Fruit fly (Drosophila melanogaster): Measurements from ENCODE around the gene CG3769.
A peak's percentile ranks its signal among the peaks of the same experiment; 100 is the strongest.

Gene CG3769

DNA sequence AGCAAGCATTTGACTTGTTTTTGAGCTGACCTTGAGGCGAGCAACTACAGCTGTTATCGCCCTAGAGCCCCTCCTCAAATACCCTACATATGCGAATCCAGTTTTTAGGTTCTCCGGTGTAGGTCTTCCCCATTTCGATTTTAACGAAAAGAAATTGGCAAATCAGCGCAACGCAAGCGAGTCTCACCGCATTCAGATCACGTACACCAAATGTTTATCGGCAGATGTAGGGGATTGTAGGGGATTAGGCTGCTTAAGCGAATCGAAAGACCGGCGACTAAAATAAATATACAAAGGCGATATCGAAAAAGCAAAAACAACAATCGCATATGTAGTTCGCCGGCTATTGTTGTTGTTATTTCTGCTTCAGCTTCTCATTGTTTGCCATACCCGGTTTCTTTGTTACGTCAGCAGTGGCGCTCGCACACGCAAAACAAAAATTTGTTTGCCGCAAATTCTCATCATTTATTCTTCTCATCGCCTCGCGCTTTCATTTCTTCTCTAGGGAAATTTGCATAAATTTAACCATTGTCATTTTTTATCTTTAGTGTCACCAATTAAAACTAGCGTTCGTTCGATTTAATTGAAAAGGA lies 47.1 kb upstream of the CG3769 start (continued):
- no peak for TF ChIP-seq CG14860 (GFP tag; IDR thresholded peaks at IDR 0.05; ENCODE audit: partially characterized antibody)
- TF ChIP-seq Dad (GFP tag; optimal IDR thresholded peaks at IDR 0.05) = peak; percentile 42
- peak; percentile 85 for TF ChIP-seq lab (GFP tag; optimal IDR thresholded peaks at IDR 0.05)
- TF ChIP-seq CG1529 (GFP tag; optimal IDR thresholded peaks at IDR 0.05) = no peak
- TF ChIP-seq Awh (GFP tag; IDR thresholded peaks at IDR 0.05) = no peak
- no peak for TF ChIP-seq Tbp (GFP tag; optimal IDR thresholded peaks at IDR 0.05)
- TF ChIP-seq Mes4 (GFP tag; optimal IDR thresholded peaks at IDR 0.05) = peak; percentile 45
- TF ChIP-seq tgo (GFP tag; IDR thresholded peaks at IDR 0.05) = peak; percentile 63; the same call in 2 of the 3 replicates
- no peak for TF ChIP-seq vnd (GFP tag; IDR thresholded peaks at IDR 0.05; ENCODE audit: partially characterized antibody)
- TF ChIP-seq CG13123 (GFP tag; optimal IDR thresholded peaks at IDR 0.05) = no peak
- TF ChIP-seq CG11696 (GFP tag; IDR thresholded peaks at IDR 0.05) = peak; percentile 65
- no peak for TF ChIP-seq crol (GFP tag; IDR thresholded peaks at IDR 0.05)
- peak; percentile 84 for TF ChIP-seq Atf6 (GFP tag; IDR thresholded peaks at IDR 0.05)
- peak; percentile 59 for TF ChIP-seq ems (GFP tag; optimal IDR thresholded peaks at IDR 0.05)
- peak; percentile 29 for TF ChIP-seq nau (GFP tag; optimal IDR thresholded peaks at IDR 0.05)
- peak; percentile 37; the same call in 1 of the 2 replicates for TF ChIP-seq MBD-R2 (GFP tag; IDR thresholded peaks at IDR 0.05)
- TF ChIP-seq wor (GFP tag; IDR thresholded peaks at IDR 0.05) = no peak
- peak; percentile 75 for TF ChIP-seq CG12071 (GFP tag; optimal IDR thresholded peaks at IDR 0.05)
- peak; percentile 69 for TF ChIP-seq gsb (GFP tag; IDR thresholded peaks at IDR 0.05)
- TF ChIP-seq CG10565 (GFP tag; optimal IDR thresholded peaks at IDR 0.05) = no peak
- TF ChIP-seq en (GFP tag; optimal IDR thresholded peaks at IDR 0.05) = no peak
- peak; percentile 29 for TF ChIP-seq NC2β (GFP tag; optimal IDR thresholded peaks at IDR 0.05)
- no peak for TF ChIP-seq run (tag; optimal IDR thresholded peaks at IDR 0.05)
- no peak; the same call in 1 of the 2 replicates for TF ChIP-seq chm (GFP tag; IDR thresholded peaks at IDR 0.05)
- TF ChIP-seq CG11723 (GFP tag; optimal IDR thresholded peaks at IDR 0.05) = peak; percentile 5
- peak; percentile 85 for TF ChIP-seq CG32532 (GFP tag; IDR thresholded peaks at IDR 0.05)
- no peak for TF ChIP-seq CG6654 (GFP tag; optimal IDR thresholded peaks at IDR 0.05)
- TF ChIP-seq Camta (GFP tag; optimal IDR thresholded peaks at IDR 0.05) = peak; percentile 48
- no peak for TF ChIP-seq Lhr (GFP tag; optimal IDR thresholded peaks at IDR 0.05)
- TF ChIP-seq CG7745 (tag; optimal IDR thresholded peaks at IDR 0.05) = no peak
- peak; percentile 81 for TF ChIP-seq Hmr (GFP tag; optimal IDR thresholded peaks at IDR 0.05)
- no peak for TF ChIP-seq hbn (GFP tag; IDR thresholded peaks at IDR 0.05; ENCODE audit: partially characterized antibody)
- peak; percentile 22 for TF ChIP-seq dmrt11E (tag; optimal IDR thresholded peaks at IDR 0.05)
- peak; percentile 19 for TF ChIP-seq Adf1 (GFP tag; IDR thresholded peaks at IDR 0.05)
- TF ChIP-seq CG2875 (GFP tag; optimal IDR thresholded peaks at IDR 0.05) = no peak
- no peak for TF ChIP-seq CG1832 (GFP tag; optimal IDR thresholded peaks at IDR 0.05)
- peak; percentile 61 for TF ChIP-seq Abd-B (GFP tag; optimal IDR thresholded peaks at IDR 0.05)
- 0 out of 2 replicates have a peak, but pooled peaks have one; percentile 35 for TF ChIP-seq toy (GFP tag; IDR thresholded peaks at IDR 0.05)
- TF ChIP-seq CG6175 (GFP tag; IDR thresholded peaks at IDR 0.05) = peak; percentile 51; the same call in 1 of the 3 replicates
- no peak for TF ChIP-seq CG10267 (tag; optimal IDR thresholded peaks at IDR 0.05)
- TF ChIP-seq CG14667 (GFP tag; IDR thresholded peaks at IDR 0.05) = peak; percentile 48; the same call in 1 of the 2 replicates
- TF ChIP-seq psq (GFP tag; optimal IDR thresholded peaks at IDR 0.05) = peak; percentile 28
- peak; percentile 66 for TF ChIP-seq fd3F (GFP tag; optimal IDR thresholded peaks at IDR 0.05)
- TF ChIP-seq otp (GFP tag; IDR thresholded peaks at IDR 0.05) = peak; percentile 64; the same call in 1 of the 3 replicates
- peak; percentile 38 for TF ChIP-seq dm (GFP tag; optimal IDR thresholded peaks at IDR 0.05)
- TF ChIP-seq ap (GFP tag; IDR thresholded peaks at IDR 0.05) = peak; percentile 66
- no peak for TF ChIP-seq gsb-n (tag; optimal IDR thresholded peaks at IDR 0.05)
- 0 out of 3 replicates have a peak, but pooled peaks have one; percentile 20 for TF ChIP-seq CG11560 (tag; IDR thresholded peaks at IDR 0.05)
- TF ChIP-seq CoRest (tag; optimal IDR thresholded peaks at IDR 0.05) = peak; percentile 62
- 0 out of 2 replicates have a peak, but pooled peaks have one; percentile 7 for TF ChIP-seq peb (GFP tag; IDR thresholded peaks at IDR 0.05)
